Worm (Caenorhabditis elegans) whole organism, L1 larva: Measurements from ENCODE around the gene K01F9.2.
A peak's percentile ranks its signal among the peaks of the same experiment; 100 is the strongest.

ENCODE experiments used
- C34B4.2 ChIP-seq: sonication (generic microtip); optimal IDR thresholded peaks from 2 replicates; lab custom pipeline; 2017; ENCODE audit warnings: mild to moderate bottlenecking, missing genetic modification characterization, missing compliant biosample characterization
- blmp-1 ChIP-seq: fragments of 150-350 bp; optimal IDR thresholded peaks from 2 replicates; lab custom pipeline; 2014; ENCODE audit warnings: missing biosample characterization, missing genetic modification characterization
- ceh-63 ChIP-seq: fragments of 200-800 bp; sonication (Bioruptor generic); optimal IDR thresholded peaks from 2 replicates; lab custom pipeline; 2018; ENCODE audit warnings: mild to moderate bottlenecking, missing genetic modification characterization, missing compliant biosample characterization
- ceh-82 ChIP-seq, 3 experiments: fragments of 150-350 bp in 1 of 3; sonication (generic microtip) in 2 of 3; optimal IDR thresholded peaks; 2 replicates each; lab custom pipeline; 2014 to 2017; ENCODE audit warnings: missing biosample characterization in 3 of 3, missing genetic modification characterization in 3 of 3
- ceh-90 ChIP-seq: sonication (generic microtip); optimal IDR thresholded peaks from 2 replicates; lab custom pipeline; 2016; ENCODE audit warnings: missing genetic modification characterization, missing compliant biosample characterization
- dsc-1 ChIP-seq: sonication (generic microtip); optimal IDR thresholded peaks from 2 replicates; lab custom pipeline; 2016; ENCODE audit warnings: mild to moderate bottlenecking, missing genetic modification characterization, missing compliant biosample characterization
- efl-3 ChIP-seq: fragments of 200-800 bp; sonication (Bioruptor generic); optimal IDR thresholded peaks from 2 replicates; lab custom pipeline; 2018; ENCODE audit warnings: mild to moderate bottlenecking, missing genetic modification characterization, missing compliant biosample characterization
- egl-13 ChIP-seq: sonication (generic microtip); optimal IDR thresholded peaks from 2 replicates; lab custom pipeline; 2016; ENCODE audit warnings: missing genotype, missing genetic modification reagents, missing genetic modification characterization, missing compliant biosample characterization
- elt-2 ChIP-seq: sonication (generic microtip); optimal IDR thresholded peaks from 2 replicates; lab custom pipeline; 2016; ENCODE audit warnings: missing genetic modification characterization, mild to moderate bottlenecking, inconsistent platforms, missing compliant biosample characterization, missing genetic modification reagents
- fkh-10 ChIP-seq: sonication (generic microtip); optimal IDR thresholded peaks from 2 replicates; lab custom pipeline; 2017; ENCODE audit warnings: missing biosample characterization, missing genetic modification reagents, missing genetic modification characterization
- fkh-8 ChIP-seq: sonication (generic microtip); optimal IDR thresholded peaks from 2 replicates; lab custom pipeline; 2016; ENCODE audit warnings: mild to moderate bottlenecking, missing genetic modification characterization, missing compliant biosample characterization
- fos-1 ChIP-seq: fragments of 150-350 bp; optimal IDR thresholded peaks from 2 replicates; lab custom pipeline; 2014; ENCODE audit warnings: missing biosample characterization, missing genetic modification characterization
- grh-1 ChIP-seq: fragments of 200-800 bp; sonication (Bioruptor generic); IDR thresholded peaks from 2 replicates; pipeline ENCODE4 v1.3.6; 2022; ENCODE audit warnings: missing genetic modification reagents, missing genetic modification characterization, missing compliant biosample characterization
- hlh-17 ChIP-seq: fragments of 200-800 bp; sonication (Bioruptor generic); optimal IDR thresholded peaks from 2 replicates; lab custom pipeline; 2018; ENCODE audit warnings: missing genetic modification characterization, mild to moderate bottlenecking, missing compliant biosample characterization, moderate library complexity, borderline replicate concordance
- hlh-4 ChIP-seq: sonication (generic microtip); optimal IDR thresholded peaks from 2 replicates; lab custom pipeline; 2016; ENCODE audit warnings: mild to moderate bottlenecking, missing genetic modification characterization, missing compliant biosample characterization
- irx-1 ChIP-seq: sonication (generic microtip); optimal IDR thresholded peaks from 2 replicates; lab custom pipeline; 2016; ENCODE audit warnings: missing genetic modification characterization, missing compliant biosample characterization
- lin-13 ChIP-seq: fragments of 150-350 bp; optimal IDR thresholded peaks from 2 replicates; lab custom pipeline; 2014; ENCODE audit warnings: missing biosample characterization, missing genetic modification reagents, missing genetic modification characterization
- lin-14 ChIP-seq: fragments of 200-800 bp; sonication (Bioruptor generic); optimal IDR thresholded peaks from 2 replicates; lab custom pipeline; 2018; ENCODE audit warnings: mild to moderate bottlenecking, missing genetic modification characterization, moderate library complexity, missing compliant biosample characterization
- lin-15B ChIP-seq: fragments of 150-350 bp; sonication (generic microtip); optimal IDR thresholded peaks from 3 replicates; lab custom pipeline; 2014; ENCODE audit warnings: missing biosample characterization, missing genetic modification characterization
- lin-35 ChIP-seq, 2 experiments: fragments of 150-350 bp; optimal IDR thresholded peaks; 2 replicates each; lab custom pipeline; 2014; ENCODE audit warnings: missing biosample characterization in 2 of 2, missing genetic modification characterization in 2 of 2, missing genetic modification reagents in 2 of 2
- lir-3 ChIP-seq: sonication (generic microtip); optimal IDR thresholded peaks from 2 replicates; lab custom pipeline; 2016; ENCODE audit warnings: mild to moderate bottlenecking, missing genetic modification characterization, moderate library complexity, missing compliant biosample characterization; ENCODE audit not compliant: poor library complexity
- lsy-2 ChIP-seq, 2 experiments: fragments of 150-350 bp; optimal IDR thresholded peaks; 2 replicates each; lab custom pipeline; 2014; ENCODE audit warnings: missing biosample characterization in 2 of 2, missing genetic modification characterization in 2 of 2
- mab-9 ChIP-seq: fragments of 200-800 bp; sonication (Bioruptor generic); IDR thresholded peaks from 2 replicates; pipeline ENCODE4 v1.3.6; 2022; ENCODE audit warnings: missing genetic modification reagents, missing genetic modification characterization, missing compliant biosample characterization
- mef-2 ChIP-seq: fragments of 150-350 bp; optimal IDR thresholded peaks from 2 replicates; lab custom pipeline; 2014; ENCODE audit warnings: missing biosample characterization, missing genetic modification characterization
- mep-1 ChIP-seq: fragments of 150-350 bp; optimal IDR thresholded peaks from 2 replicates; lab custom pipeline; 2014; ENCODE audit warnings: missing biosample characterization, missing genetic modification characterization
- nhr-11 ChIP-seq: fragments of 150-350 bp; optimal IDR thresholded peaks from 2 replicates; lab custom pipeline; 2014; ENCODE audit warnings: missing biosample characterization, missing genetic modification characterization
- nhr-12 ChIP-seq: sonication (generic microtip); optimal IDR thresholded peaks from 2 replicates; lab custom pipeline; 2017; ENCODE audit warnings: missing biosample characterization, missing genetic modification characterization
- nhr-20 ChIP-seq: sonication (generic microtip); optimal IDR thresholded peaks from 2 replicates; lab custom pipeline; 2016; ENCODE audit warnings: mild to moderate bottlenecking, missing genetic modification characterization, missing compliant biosample characterization
- nhr-237 ChIP-seq: fragments of 150-350 bp; optimal IDR thresholded peaks from 2 replicates; lab custom pipeline; 2014; ENCODE audit warnings: missing biosample characterization, missing genetic modification characterization
- nhr-28 ChIP-seq: fragments of 150-350 bp; optimal IDR thresholded peaks from 2 replicates; lab custom pipeline; 2014; ENCODE audit warnings: missing biosample characterization, missing genetic modification characterization
- nhr-47 ChIP-seq: sonication (generic microtip); optimal IDR thresholded peaks from 2 replicates; lab custom pipeline; 2016; ENCODE audit warnings: mild to moderate bottlenecking, missing genetic modification characterization, moderate library complexity, missing compliant biosample characterization
- nhr-71 ChIP-seq: sonication (generic microtip); optimal IDR thresholded peaks from 2 replicates; lab custom pipeline; 2016; ENCODE audit warnings: mild to moderate bottlenecking, missing genetic modification characterization, moderate library complexity, missing compliant biosample characterization
- nhr-76 ChIP-seq: sonication (generic microtip); optimal IDR thresholded peaks from 2 replicates; lab custom pipeline; 2017; ENCODE audit warnings: missing biosample characterization, missing genetic modification characterization
- nhr-77 ChIP-seq: fragments of 150-350 bp; optimal IDR thresholded peaks from 2 replicates; lab custom pipeline; 2014; ENCODE audit warnings: missing biosample characterization, missing genetic modification characterization
- nhr-90 ChIP-seq: sonication (generic microtip); optimal IDR thresholded peaks from 2 replicates; lab custom pipeline; 2016; ENCODE audit warnings: mild to moderate bottlenecking, missing genetic modification characterization, missing compliant biosample characterization; ENCODE audit not compliant: poor library complexity
- pag-3 ChIP-seq: sonication (generic microtip); optimal IDR thresholded peaks from 2 replicates; lab custom pipeline; 2017; ENCODE audit warnings: missing genetic modification characterization, mild to moderate bottlenecking, missing compliant biosample characterization, antibody characterized with exemption, borderline replicate concordance; ENCODE audit not compliant: insufficient read depth
- pax-3 ChIP-seq: fragments of 200-800 bp; sonication (Bioruptor generic); optimal IDR thresholded peaks from 2 replicates; lab custom pipeline; 2018; ENCODE audit warnings: mild to moderate bottlenecking, missing genetic modification characterization, moderate library complexity, missing compliant biosample characterization
- skn-1 ChIP-seq: fragments of 150-350 bp; optimal IDR thresholded peaks from 2 replicates; lab custom pipeline; 2014; ENCODE audit warnings: missing biosample characterization, missing genetic modification characterization
- snpc-4 ChIP-seq: fragments of 150-350 bp; optimal IDR thresholded peaks from 2 replicates; lab custom pipeline; 2014; ENCODE audit warnings: missing biosample characterization, missing genetic modification characterization
- snu-23 ChIP-seq: sonication (generic microtip); optimal IDR thresholded peaks from 2 replicates; lab custom pipeline; 2016; ENCODE audit warnings: missing genetic modification characterization, missing compliant biosample characterization
- sptf-1 ChIP-seq: fragments of 150-350 bp; optimal IDR thresholded peaks from 2 replicates; lab custom pipeline; 2014; ENCODE audit warnings: missing biosample characterization, missing genetic modification characterization
- sup-37 ChIP-seq: fragments of 200-800 bp; sonication (Bioruptor generic); optimal IDR thresholded peaks from 2 replicates; lab custom pipeline; 2018; ENCODE audit warnings: mild to moderate bottlenecking, missing genetic modification characterization, missing compliant biosample characterization
- tbx-2 ChIP-seq: sonication (generic microtip); optimal IDR thresholded peaks from 2 replicates; lab custom pipeline; 2016; ENCODE audit warnings: missing genetic modification characterization, missing compliant biosample characterization
- unc-130 ChIP-seq: fragments of 150-350 bp; optimal IDR thresholded peaks from 2 replicates; lab custom pipeline; 2017; ENCODE audit warnings: missing biosample characterization, missing genetic modification characterization, inconsistent platforms
- unc-62 ChIP-seq: fragments of 150-350 bp; optimal IDR thresholded peaks from 2 replicates; lab custom pipeline; 2014; ENCODE audit warnings: missing biosample characterization, missing genetic modification reagents, missing genetic modification characterization
- unc-86 ChIP-seq: sonication (generic microtip); optimal IDR thresholded peaks from 2 replicates; lab custom pipeline; 2016; ENCODE audit warnings: missing genetic modification characterization, missing compliant biosample characterization
- unc-98 ChIP-seq: fragments of 200-800 bp; sonication (Bioruptor generic); IDR thresholded peaks from 2 replicates; pipeline ENCODE4 v1.3.6; 2022; ENCODE audit warnings: missing genetic modification characterization, missing compliant biosample characterization
- xbp-1 ChIP-seq: sonication (generic microtip); optimal IDR thresholded peaks from 2 replicates; lab custom pipeline; 2016; ENCODE audit warnings: missing genetic modification characterization, missing compliant biosample characterization
- zag-1 ChIP-seq: fragments of 150-350 bp; optimal IDR thresholded peaks from 2 replicates; lab custom pipeline; 2014; ENCODE audit warnings: missing biosample characterization, missing genetic modification characterization
- zip-4 ChIP-seq: fragments of 200-800 bp; sonication (Bioruptor generic); optimal IDR thresholded peaks from 2 replicates; lab custom pipeline; 2018; ENCODE audit warnings: mild to moderate bottlenecking, missing genetic modification characterization, moderate library complexity, missing compliant biosample characterization
- ztf-11 ChIP-seq, 2 experiments: sonication (generic microtip); optimal IDR thresholded peaks; 2 replicates each; lab custom pipeline; 2016 to 2017; ENCODE audit warnings: missing genetic modification characterization in 2 of 2, missing biosample characterization in 1 of 2, missing compliant biosample characterization in 1 of 2

The K01F9.2 gene

ce11 chrIII:8887184-8887801 is 10.4 kb upstream of the K01F9.2 start, which contains the start of gene famh-136 (continued):
- TF ChIP-seq unc-130 (tag; lab: Kevin White, UChicago) = peak; percentile 94
- TF ChIP-seq nhr-11 (tag; lab: Kevin White, UChicago) = peak; percentile 44
- no peak for TF ChIP-seq nhr-12 (tag; lab: Kevin White, UChicago)
- peak; percentile 64 for TF ChIP-seq egl-13 (tag; lab: Kevin White, UChicago)
- TF ChIP-seq fos-1 (tag; lab: Kevin White, UChicago) = peak; percentile 43
- peak; percentile 64 for TF ChIP-seq elt-2
- peak; percentile 39; the same call in 1 of the 2 replicates for TF ChIP-seq mab-9
- TF ChIP-seq lin-13 (GFP tag; lab: Kevin White, UChicago) = peak; percentile 68
- TF ChIP-seq nhr-20 (tag; lab: Kevin White, UChicago) = peak; percentile 96
- TF ChIP-seq nhr-90 = peak; percentile 90
- peak; percentile 90 for TF ChIP-seq nhr-47 (tag; lab: Kevin White, UChicago)
- peak; percentile 42 for TF ChIP-seq zip-4 (GFP tag; lab: Kevin White, UChicago)
- peak; percentile 70 for TF ChIP-seq pax-3
- no peak for TF ChIP-seq zag-1 (tag; lab: Kevin White, UChicago)
- peak; percentile 64 for TF ChIP-seq unc-86 (tag; lab: Kevin White, UChicago)
- TF ChIP-seq mef-2 (tag; lab: Kevin White, UChicago) = no peak
- peak; percentile 81 to 92 for TF ChIP-seq lin-35 (GFP tag; optimal IDR thresholded peaks at IDR 0.05; lab: Kevin White, UChicago)
- TF ChIP-seq hlh-17 (GFP tag; lab: Kevin White, UChicago) = no peak
- TF ChIP-seq unc-98 (GFP tag; lab: Robert Waterston, UW) = no peak
- TF ChIP-seq efl-3 (GFP tag; lab: Kevin White, UChicago) = no peak
- no peak for TF ChIP-seq hlh-4
- TF ChIP-seq pag-3 (tag; lab: Kevin White, UChicago) = peak; percentile 39
- peak; percentile 90 for TF ChIP-seq dsc-1 (tag; lab: Kevin White, UChicago)
- TF ChIP-seq blmp-1 (tag; lab: Kevin White, UChicago) = peak; percentile 82
- TF ChIP-seq sptf-1 (tag; lab: Kevin White, UChicago) = no peak
- TF ChIP-seq fkh-10 (GFP tag; lab: Kevin White, UChicago) = peak; percentile 42
- TF ChIP-seq lin-15B (tag; lab: Kevin White, UChicago) = peak; percentile 75
- peak; percentile 25 for TF ChIP-seq sup-37 (GFP tag; lab: Kevin White, UChicago)
- TF ChIP-seq xbp-1 (tag; lab: Kevin White, UChicago) = peak; percentile 79
- TF ChIP-seq nhr-237 (tag; lab: Kevin White, UChicago) = peak; percentile 13
- TF ChIP-seq skn-1 (tag; lab: Kevin White, UChicago) = peak; percentile 74
- no peak for TF ChIP-seq ceh-63 (GFP tag; lab: Kevin White, UChicago)
- TF ChIP-seq snpc-4 (tag; lab: Kevin White, UChicago) = peak; percentile 74
- no peak for TF ChIP-seq ceh-90
- peak; percentile 63 for TF ChIP-seq irx-1 (tag; lab: Kevin White, UChicago)

- no peak for TF ChIP-seq grh-1 (GFP tag; lab: Robert Waterston, UW)
- peak in 1 of 2 experiments; percentile 5 for TF ChIP-seq lin-35 (GFP tag; optimal IDR thresholded peaks at IDR 0.05; lab: Kevin White, UChicago)
- TF ChIP-seq lsy-2 (tag; optimal IDR thresholded peaks at IDR 0.05; lab: Kevin White, UChicago) = peak in 1 of 2 experiments; percentile 42
- no peak for TF ChIP-seq blmp-1 (tag; lab: Kevin White, UChicago)
- TF ChIP-seq fkh-8 (tag; lab: Kevin White, UChicago) = peak; percentile 61
- TF ChIP-seq ztf-11 (tag; optimal IDR thresholded peaks at IDR 0.05; lab: Kevin White, UChicago) = no peak
- TF ChIP-seq snu-23 (GFP tag; lab: Kevin White, UChicago) = no peak
- peak; percentile 16 for TF ChIP-seq nhr-71 (tag; lab: Kevin White, UChicago)
- no peak for TF ChIP-seq nhr-20 (tag; lab: Kevin White, UChicago)
- TF ChIP-seq irx-1 (tag; lab: Kevin White, UChicago) = no peak
- TF ChIP-seq nhr-47 (tag; lab: Kevin White, UChicago) = peak; percentile 20
- TF ChIP-seq nhr-77 (tag; lab: Kevin White, UChicago) = no peak
- peak; percentile 15 for TF ChIP-seq egl-13 (tag; lab: Kevin White, UChicago)
- no peak for TF ChIP-seq nhr-76 (tag; lab: Kevin White, UChicago)
- no peak for TF ChIP-seq tbx-2 (tag; lab: Kevin White, UChicago)
- peak; percentile 71 for TF ChIP-seq lin-14
- TF ChIP-seq nhr-28 (tag; lab: Kevin White, UChicago) = no peak
- no peak for TF ChIP-seq C34B4.2 (tag; lab: Kevin White, UChicago)
- peak; percentile 22 for TF ChIP-seq mep-1 (tag; lab: Kevin White, UChicago)
- peak in 1 of 3 experiments; percentile 5 for TF ChIP-seq ceh-82 (tag; optimal IDR thresholded peaks at IDR 0.05; lab: Kevin White, UChicago)
- TF ChIP-seq lir-3 (tag; lab: Kevin White, UChicago) = no peak
- TF ChIP-seq unc-62 (GFP tag; lab: Kevin White, UChicago) = no peak
Measured at ce11 chrIII:8886309-8886708, 9.4 kb upstream of the K01F9.2 start.
